Worm (Caenorhabditis elegans): ENCODE results near the gene pan-1.

DNA sequence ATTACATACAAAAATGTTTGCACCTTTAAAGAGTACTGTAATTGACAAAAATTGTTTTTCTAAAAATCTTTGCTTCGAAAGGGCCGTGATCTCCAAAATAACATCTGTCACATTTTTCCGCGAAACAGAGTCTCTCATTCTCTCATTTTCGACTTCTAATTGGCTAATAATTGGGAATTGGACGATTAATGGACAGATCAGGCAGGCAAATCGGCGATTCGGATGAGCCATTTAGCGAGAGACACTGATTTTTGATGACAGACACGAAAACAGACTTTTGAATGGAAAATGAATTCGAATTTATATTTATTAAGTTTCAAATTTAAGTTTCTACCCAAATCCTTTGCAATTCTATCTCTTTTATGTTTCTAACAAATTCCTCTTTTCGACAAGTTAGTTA, 41.3 kb downstream of the pan-1 start:
- TF ChIP-seq mef-2 (tag; optimal IDR thresholded peaks at IDR 0.05): no peak
- no peak for TF ChIP-seq nhr-11 (tag; optimal IDR thresholded peaks at IDR 0.05)
- no peak for TF ChIP-seq ces-1 (GFP tag; optimal IDR thresholded peaks at IDR 0.05)

Measured in whole organism, L1 larva.